Fruit fly (Drosophila melanogaster): ENCODE measurements around the gene Cep290.

The Cep290 gene

DNA sequence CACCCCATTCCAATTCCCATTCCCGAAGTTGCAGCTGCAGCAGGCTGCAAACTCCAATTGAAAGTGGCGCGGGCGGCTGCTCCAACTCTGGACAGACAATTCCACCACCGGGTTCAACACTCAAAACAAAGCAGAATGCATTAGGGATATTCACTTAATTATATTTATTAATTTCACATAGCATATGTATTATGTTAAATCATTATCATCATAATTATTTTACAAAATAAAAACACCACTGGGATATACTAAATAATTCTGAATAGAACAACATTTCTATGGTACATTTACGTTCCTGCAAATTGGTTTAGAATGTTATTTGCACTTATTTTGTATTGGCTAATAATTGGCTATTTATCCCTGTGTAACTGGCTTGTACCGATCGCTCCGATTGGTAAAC lies 36.3 kb upstream of the Cep290 start (continued):
- TF ChIP-seq topi (GFP tag; optimal IDR thresholded peaks at IDR 0.05) (peak; percentile 22), CG8119 (GFP tag; IDR thresholded peaks at IDR 0.05) (peak; percentile 67; the same call in 2 of the 3 replicates), CG16779 (tag; optimal IDR thresholded peaks at IDR 0.05) (no peak), Ets21C (GFP tag; optimal IDR thresholded peaks at IDR 0.05) (no peak), CG32006 (GFP tag; optimal IDR thresholded peaks at IDR 0.05) (peak; percentile 43), CG11902 (GFP tag; optimal IDR thresholded peaks at IDR 0.05) (no peak), Blimp-1 (GFP tag; optimal IDR thresholded peaks at IDR 0.05) (no peak), CG10631 (GFP tag; optimal IDR thresholded peaks at IDR 0.05) (peak; percentile 24), CG8632 (GFP tag; optimal IDR thresholded peaks at IDR 0.05) (no peak), net (GFP tag; optimal IDR thresholded peaks at IDR 0.05) (no peak), CG10669 (GFP tag; optimal IDR thresholded peaks at IDR 0.05) (peak; percentile 14), Sox102F (GFP tag; optimal IDR thresholded peaks at IDR 0.05) (no peak), fd85E (GFP tag; optimal IDR thresholded peaks at IDR 0.05) (no peak), CG11762 (GFP tag; optimal IDR thresholded peaks at IDR 0.05; ENCODE audit: insufficient read depth) (no peak), Smox (GFP tag; optimal IDR thresholded peaks at IDR 0.05) (peak; percentile 4), CG31627 (GFP tag; optimal IDR thresholded peaks at IDR 0.05) (no peak), CG1621 (tag; optimal IDR thresholded peaks at IDR 0.05) (no peak), CG6808 (GFP tag; optimal IDR thresholded peaks at IDR 0.05) (peak; percentile 9), Eip78C (GFP tag) (peak; percentile 78), eg (GFP tag; IDR thresholded peaks at IDR 0.05) (no peak), CG6854 (GFP tag; optimal IDR thresholded peaks at IDR 0.05) (no peak), Sox14 (GFP tag; optimal IDR thresholded peaks at IDR 0.05) (no peak), pdm3 (GFP tag; optimal IDR thresholded peaks at IDR 0.05) (peak; percentile 16), fd59A (GFP tag; optimal IDR thresholded peaks at IDR 0.05) (no peak)

DNA sequence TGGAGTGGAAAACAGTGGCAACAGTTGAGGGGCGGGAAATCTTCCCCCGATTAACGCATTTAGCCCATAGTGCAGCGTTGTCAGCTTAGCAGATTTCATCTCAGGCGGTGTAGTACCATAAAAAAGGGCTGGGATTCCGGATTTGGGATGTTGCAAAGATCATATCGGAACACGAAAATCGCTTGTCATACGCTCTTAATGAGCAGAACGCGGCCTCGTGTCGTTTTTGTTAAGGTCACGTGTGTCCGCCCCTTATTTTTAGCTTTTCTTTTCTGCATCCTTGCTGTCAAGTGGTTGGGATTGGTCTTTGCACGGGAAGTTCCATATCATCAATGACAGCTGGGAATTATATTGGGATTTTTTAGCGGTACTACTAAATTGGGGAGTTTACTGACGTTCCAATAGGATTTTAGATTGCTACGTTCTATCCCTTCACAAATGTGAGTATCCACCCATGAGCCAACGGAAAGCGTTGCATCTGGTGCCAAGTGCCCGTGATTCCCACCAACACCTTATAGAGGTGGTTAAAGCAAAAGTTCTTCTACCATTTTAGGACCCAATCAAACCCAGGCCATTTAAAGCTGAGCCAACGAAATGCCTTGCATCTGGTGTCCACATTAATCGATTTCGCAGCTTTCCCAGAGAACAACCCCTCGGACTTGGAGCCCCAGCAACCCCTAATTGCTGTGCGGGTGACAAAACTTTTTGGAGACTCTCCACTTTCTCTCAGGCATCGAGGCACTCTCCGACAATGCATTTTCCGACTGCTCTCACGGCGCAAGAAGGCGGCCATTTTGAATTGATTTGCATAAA lies 34.8 kb upstream of the Cep290 start:
- no peak for TF ChIP-seq CG34406 (GFP tag; optimal IDR thresholded peaks at IDR 0.05)
- no peak for TF ChIP-seq fd85E (GFP tag; optimal IDR thresholded peaks at IDR 0.05)
- no peak for TF ChIP-seq CG6808 (GFP tag; optimal IDR thresholded peaks at IDR 0.05)
- TF ChIP-seq dsx (GFP tag; optimal IDR thresholded peaks at IDR 0.05; ENCODE audit: poor library complexity, severe bottlenecking), result no peak
- no peak for TF ChIP-seq Hr38 (GFP tag; optimal IDR thresholded peaks at IDR 0.05)
- no peak for TF ChIP-seq pdm3 (GFP tag; optimal IDR thresholded peaks at IDR 0.05)
- no peak for TF ChIP-seq Lpt (GFP tag; optimal IDR thresholded peaks at IDR 0.05)
- no peak for TF ChIP-seq CG11902 (GFP tag; optimal IDR thresholded peaks at IDR 0.05)

DNA sequence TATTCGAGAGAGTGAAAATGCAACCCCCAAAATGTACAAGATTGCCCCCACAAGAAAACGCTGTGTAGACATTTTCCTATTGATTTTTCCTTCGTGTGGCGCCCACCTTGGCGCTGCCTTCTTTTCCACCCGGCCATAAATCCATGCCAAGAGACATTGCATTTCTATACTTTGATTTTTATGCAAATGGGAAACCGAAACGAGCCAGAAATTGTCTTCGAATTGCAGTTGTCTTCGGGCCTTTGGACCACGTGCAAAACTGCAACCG lies 34.3 kb upstream of the Cep290 start:
- TF ChIP-seq Lpt (GFP tag; optimal IDR thresholded peaks at IDR 0.05) (no peak), CG4318 (GFP tag; optimal IDR thresholded peaks at IDR 0.05) (no peak), CG34406 (GFP tag; optimal IDR thresholded peaks at IDR 0.05) (no peak)

DNA sequence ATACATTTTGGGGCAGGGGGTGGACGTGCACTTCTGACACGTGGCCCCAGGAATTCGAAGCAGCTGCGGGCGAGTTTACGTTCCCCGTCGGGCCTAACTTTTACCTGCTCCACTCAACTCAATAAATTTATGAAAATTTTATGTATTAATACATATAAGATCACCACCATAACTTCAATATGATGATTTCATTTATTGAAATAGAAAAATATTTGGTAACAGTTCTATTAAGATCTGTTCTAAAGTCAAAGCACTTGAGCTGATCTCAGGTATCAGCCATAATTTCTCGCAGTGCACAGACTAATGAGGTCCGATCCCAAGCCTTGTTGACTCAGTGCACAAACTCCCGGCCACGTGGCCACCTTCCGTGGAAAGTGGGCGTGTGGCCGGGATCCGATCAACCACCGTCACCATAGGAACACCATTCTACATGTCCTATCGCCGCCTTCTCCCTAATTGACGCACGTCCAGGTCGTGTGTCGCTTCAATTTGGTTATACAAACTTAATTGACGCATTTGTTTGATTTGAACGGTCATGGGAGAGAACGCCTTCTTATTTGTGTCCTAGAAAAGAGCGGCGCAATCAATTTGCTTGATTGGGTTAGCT lies 33.6 kb upstream of the Cep290 start:
- no peak for TF ChIP-seq Ets21C (GFP tag; optimal IDR thresholded peaks at IDR 0.05)
- peak; percentile 11 for TF ChIP-seq svp (GFP tag)
- TF ChIP-seq CG34406 (GFP tag; optimal IDR thresholded peaks at IDR 0.05), result no peak
- no peak for TF ChIP-seq net (GFP tag; optimal IDR thresholded peaks at IDR 0.05)
- TF ChIP-seq Eip78C (GFP tag), result peak; percentile 2

dm6 chr3L:811816-812215 lies 31.9 kb upstream of the Cep290 start:
- no peak for TF ChIP-seq CG8319 (GFP tag; optimal IDR thresholded peaks at IDR 0.05)
- TF ChIP-seq net (GFP tag; optimal IDR thresholded peaks at IDR 0.05), result no peak
- no peak for TF ChIP-seq CG6163 (GFP tag; IDR thresholded peaks at IDR 0.05)
- TF ChIP-seq Ets21C (GFP tag; optimal IDR thresholded peaks at IDR 0.05), result no peak
- TF ChIP-seq fkh (GFP tag; optimal IDR thresholded peaks at IDR 0.05), result no peak
- no peak for TF ChIP-seq Blimp-1 (GFP tag; optimal IDR thresholded peaks at IDR 0.05)
- TF ChIP-seq fd59A (GFP tag; optimal IDR thresholded peaks at IDR 0.05), result no peak
- no peak for TF ChIP-seq CG6276 (GFP tag; optimal IDR thresholded peaks at IDR 0.05)
- no peak for TF ChIP-seq spab (GFP tag; optimal IDR thresholded peaks at IDR 0.05)
- no peak for TF ChIP-seq Sox15 (GFP tag; optimal IDR thresholded peaks at IDR 0.05)
- no peak for TF ChIP-seq pdm3 (GFP tag; optimal IDR thresholded peaks at IDR 0.05)
- no peak for TF ChIP-seq dac (GFP tag; optimal IDR thresholded peaks at IDR 0.05)
- no peak for TF ChIP-seq Smox (GFP tag; optimal IDR thresholded peaks at IDR 0.05)
- no peak for TF ChIP-seq CG32006 (GFP tag; optimal IDR thresholded peaks at IDR 0.05)
- no peak for TF ChIP-seq CG11762 (GFP tag; optimal IDR thresholded peaks at IDR 0.05; ENCODE audit: insufficient read depth)
- no peak for TF ChIP-seq dsx (GFP tag; optimal IDR thresholded peaks at IDR 0.05; ENCODE audit: poor library complexity, severe bottlenecking)

Measured in whole organism, prepupa.